Worm (Caenorhabditis elegans) whole organism, L2 larva: ENCODE measurements around the gene K02E10.5.

Source experiments
- ama-1 ChIP-seq: fragments of 150-350 bp; optimal IDR thresholded peaks from 2 replicates; lab custom pipeline; 2018; ENCODE audit warnings: inconsistent platforms
- ceh-16 ChIP-seq: fragments of 150-350 bp; optimal IDR thresholded peaks from 2 replicates; lab custom pipeline; 2014; ENCODE audit warnings: missing biosample characterization, missing genetic modification characterization
- ceh-82 ChIP-seq: fragments of 150-350 bp; optimal IDR thresholded peaks from 2 replicates; lab custom pipeline; 2014; ENCODE audit warnings: missing biosample characterization, missing genetic modification characterization
- crh-2 ChIP-seq: sonication (generic microtip); optimal IDR thresholded peaks from 2 replicates; lab custom pipeline; 2017; ENCODE audit warnings: missing biosample characterization, missing genetic modification characterization
- egl-27 ChIP-seq: sonication (generic microtip); optimal IDR thresholded peaks from 3 replicates; lab custom pipeline; 2017; ENCODE audit warnings: missing biosample characterization, missing genetic modification reagents, missing genetic modification characterization
- elt-3 ChIP-seq: sonication (generic microtip); optimal IDR thresholded peaks from 2 replicates; lab custom pipeline; 2017; ENCODE audit warnings: missing biosample characterization, missing genetic modification characterization
- gmeb-1 ChIP-seq: fragments of 150-350 bp; optimal IDR thresholded peaks from 2 replicates; lab custom pipeline; 2014; ENCODE audit warnings: missing biosample characterization, missing genetic modification characterization
- mdl-1 ChIP-seq, 2 experiments: fragments of 150-350 bp in 1 of 2; sonication (generic microtip) in 1 of 2; optimal IDR thresholded peaks; 2 replicates each; lab custom pipeline; 2017; ENCODE audit warnings: missing biosample characterization in 2 of 2, missing genetic modification characterization in 2 of 2
- snpc-4 ChIP-seq: fragments of 150-350 bp; optimal IDR thresholded peaks from 2 replicates; lab custom pipeline; 2014; ENCODE audit warnings: missing biosample characterization, missing genetic modification characterization
- zag-1 ChIP-seq: fragments of 150-350 bp; optimal IDR thresholded peaks from 2 replicates; lab custom pipeline; 2014; ENCODE audit warnings: missing biosample characterization, missing genetic modification characterization

DNA sequence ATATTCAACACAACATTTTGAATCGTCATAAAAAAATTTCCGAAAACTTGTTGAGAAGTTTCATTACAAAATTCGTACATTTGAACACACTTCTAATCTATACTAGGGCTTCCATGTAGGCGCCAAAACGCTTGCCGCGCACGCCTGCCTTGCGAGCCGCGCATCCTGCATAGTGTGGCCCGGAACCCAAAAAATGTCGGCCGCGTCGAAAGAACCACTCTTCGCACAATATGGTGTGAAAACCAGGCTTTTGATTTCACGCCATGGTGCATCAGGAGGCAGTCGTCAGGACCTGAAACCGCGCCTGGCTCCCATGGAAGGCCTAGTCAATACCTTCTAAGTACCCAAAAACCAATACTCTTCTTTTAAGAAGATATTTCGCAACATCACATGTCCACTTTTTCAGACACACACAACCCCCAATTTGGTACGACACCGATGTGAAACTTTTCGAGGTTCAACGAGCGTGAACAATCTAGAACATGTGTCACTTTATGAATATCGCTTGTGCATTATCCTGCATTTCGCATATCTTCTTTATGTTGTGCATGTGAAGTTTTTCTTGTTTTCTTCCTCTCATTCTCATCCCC is 15.0 kb upstream of the K02E10.5 start:
- no peak for TF ChIP-seq elt-3 (tag; lab: Kevin White, UChicago)
- TF ChIP-seq egl-27 (tag; lab: Kevin White, UChicago), result no peak
- TF ChIP-seq crh-2 (tag; lab: Kevin White, UChicago), result no peak
- no peak for TF ChIP-seq gmeb-1 (tag; lab: Kevin White, UChicago)
- TF ChIP-seq ceh-82, result no peak
- no peak for TF ChIP-seq ama-1 (lab: Kevin White, UChicago)
- peak; percentile 19 for TF ChIP-seq snpc-4 (tag; lab: Kevin White, UChicago)
- TF ChIP-seq zag-1, result no peak
- TF ChIP-seq ceh-16 (tag; lab: Kevin White, UChicago), result no peak
- TF ChIP-seq mdl-1 (tag; optimal IDR thresholded peaks at IDR 0.05; lab: Kevin White, UChicago), result no peak
